Fruit fly (Drosophila melanogaster): ENCODE data around the gene CG10348.

The CG10348 gene

dm6 chr2L:18687827-18688226 lies 44.5 kb downstream of the CG10348 start:
- TF ChIP-seq Sp1 (GFP tag; optimal IDR thresholded peaks at IDR 0.05): no peak
- TF ChIP-seq h (GFP tag; optimal IDR thresholded peaks at IDR 0.05): no peak
- TF ChIP-seq OdsH (GFP tag; optimal IDR thresholded peaks at IDR 0.05): no peak
- TF ChIP-seq HLH106 (tag; optimal IDR thresholded peaks at IDR 0.05): no peak
- TF ChIP-seq Hr83 (GFP tag; optimal IDR thresholded peaks at IDR 0.05; ENCODE audit: poor library complexity, severe bottlenecking): no peak
- TF ChIP-seq Dif (GFP tag; optimal IDR thresholded peaks at IDR 0.05; ENCODE audit: partially characterized antibody): no peak
- TF ChIP-seq brk (GFP tag; optimal IDR thresholded peaks at IDR 0.05): no peak
- no peak for TF ChIP-seq Vsx2 (GFP tag; optimal IDR thresholded peaks at IDR 0.05; ENCODE audit: partially characterized antibody)
- no peak for TF ChIP-seq fru (GFP tag; optimal IDR thresholded peaks at IDR 0.05)

dm6 chr2L:18681903-18682302 lies 50.4 kb downstream of the CG10348 start, which contains the start of gene tos:
Gene tos (minus strand): TSS chr2L:18682075.
- no peak for TF ChIP-seq CrebA (GFP tag; optimal IDR thresholded peaks at IDR 0.05; ENCODE audit: borderline replicate concordance)
- no peak for TF ChIP-seq Abd-B (GFP tag; optimal IDR thresholded peaks at IDR 0.05)
- no peak for TF ChIP-seq jim (GFP tag; optimal IDR thresholded peaks at IDR 0.05)
- no peak for TF ChIP-seq Rel (GFP tag; optimal IDR thresholded peaks at IDR 0.05)
- TF ChIP-seq Rel (tag; optimal IDR thresholded peaks at IDR 0.05): peak; percentile 7
- TF ChIP-seq fru (GFP tag; optimal IDR thresholded peaks at IDR 0.05): no peak
- no peak for TF ChIP-seq Dif (GFP tag; optimal IDR thresholded peaks at IDR 0.05; ENCODE audit: partially characterized antibody)
- no peak for TF ChIP-seq psq (GFP tag; optimal IDR thresholded peaks at IDR 0.05)
- no peak for TF ChIP-seq rgr (GFP tag; optimal IDR thresholded peaks at IDR 0.05)
- peak; percentile 14 for TF ChIP-seq Myc (optimal IDR thresholded peaks at IDR 0.05)
- TF ChIP-seq dsf (GFP tag; optimal IDR thresholded peaks at IDR 0.05; ENCODE audit: borderline replicate concordance): no peak

- TF ChIP-seq usp (GFP tag; optimal IDR thresholded peaks at IDR 0.05) (no peak), Jra (GFP tag; optimal IDR thresholded peaks at IDR 0.05) (peak; percentile 26), Myc (optimal IDR thresholded peaks at IDR 0.05) (no peak), CG32264 (GFP tag; optimal IDR thresholded peaks at IDR 0.05) (no peak), brk (GFP tag; optimal IDR thresholded peaks at IDR 0.05) (no peak), jim (GFP tag; optimal IDR thresholded peaks at IDR 0.05) (no peak), GATAd (GFP tag; optimal IDR thresholded peaks at IDR 0.05) (no peak), Rel (GFP tag; optimal IDR thresholded peaks at IDR 0.05) (no peak), Rel (tag; optimal IDR thresholded peaks at IDR 0.05) (peak; percentile 51), woc (GFP tag; optimal IDR thresholded peaks at IDR 0.05) (peak; percentile 77), fru (GFP tag; optimal IDR thresholded peaks at IDR 0.05) (peak; percentile 56), ey (GFP tag; optimal IDR thresholded peaks at IDR 0.05) (peak; percentile 64), rgr (GFP tag; optimal IDR thresholded peaks at IDR 0.05) (peak; percentile 68), Vsx2 (GFP tag; optimal IDR thresholded peaks at IDR 0.05; ENCODE audit: partially characterized antibody) (peak; percentile 23), N (GFP tag; optimal IDR thresholded peaks at IDR 0.05) (no peak), lola (GFP tag; optimal IDR thresholded peaks at IDR 0.05) (no peak), CG9705 (GFP tag; optimal IDR thresholded peaks at IDR 0.05) (peak; percentile 44), OdsH (GFP tag; optimal IDR thresholded peaks at IDR 0.05) (peak; percentile 62), Mio (GFP tag; optimal IDR thresholded peaks at IDR 0.05) (no peak), Hr78 (GFP tag; optimal IDR thresholded peaks at IDR 0.05) (no peak), h (GFP tag; optimal IDR thresholded peaks at IDR 0.05) (no peak), sv (GFP tag; optimal IDR thresholded peaks at IDR 0.05) (peak; percentile 18), dmrt93B (GFP tag; optimal IDR thresholded peaks at IDR 0.05) (peak; percentile 65), CrebA (GFP tag; optimal IDR thresholded peaks at IDR 0.05; ENCODE audit: borderline replicate concordance) (no peak), dsf (GFP tag; optimal IDR thresholded peaks at IDR 0.05; ENCODE audit: borderline replicate concordance) (no peak), Abd-B (GFP tag; optimal IDR thresholded peaks at IDR 0.05) (no peak), Dif (GFP tag; optimal IDR thresholded peaks at IDR 0.05; ENCODE audit: partially characterized antibody) (no peak), psq (GFP tag; optimal IDR thresholded peaks at IDR 0.05) (peak; percentile 61), HLH106 (tag; optimal IDR thresholded peaks at IDR 0.05) (peak; percentile 77), br (GFP tag; optimal IDR thresholded peaks at IDR 0.05) (peak; percentile 55), dl (GFP tag; optimal IDR thresholded peaks at IDR 0.05; ENCODE audit: insufficient read depth in 1 of 2, partially characterized antibody in 2 of 2) (no peak), sage (GFP tag; optimal IDR thresholded peaks at IDR 0.05) (no peak), Dfd (GFP tag; optimal IDR thresholded peaks at IDR 0.05) (no peak), pan (optimal IDR thresholded peaks at IDR 0.05) (no peak), Sp1 (GFP tag; optimal IDR thresholded peaks at IDR 0.05) (peak; percentile 70), foxo (GFP tag; optimal IDR thresholded peaks at IDR 0.05) (peak in 1 of 2 experiments; percentile 54), Hnf4 (GFP tag; optimal IDR thresholded peaks at IDR 0.05) (peak; percentile 52), tai (GFP tag; optimal IDR thresholded peaks at IDR 0.05) (no peak), Hr83 (GFP tag; optimal IDR thresholded peaks at IDR 0.05; ENCODE audit: poor library complexity, severe bottlenecking) (peak; percentile 67)
Measured at dm6 chr2L:18677910-18678639, 54.2 kb downstream of the CG10348 start.
